Fruit fly (Drosophila melanogaster): ENCODE data around the gene Tango14.

The Tango14 gene

DNA sequence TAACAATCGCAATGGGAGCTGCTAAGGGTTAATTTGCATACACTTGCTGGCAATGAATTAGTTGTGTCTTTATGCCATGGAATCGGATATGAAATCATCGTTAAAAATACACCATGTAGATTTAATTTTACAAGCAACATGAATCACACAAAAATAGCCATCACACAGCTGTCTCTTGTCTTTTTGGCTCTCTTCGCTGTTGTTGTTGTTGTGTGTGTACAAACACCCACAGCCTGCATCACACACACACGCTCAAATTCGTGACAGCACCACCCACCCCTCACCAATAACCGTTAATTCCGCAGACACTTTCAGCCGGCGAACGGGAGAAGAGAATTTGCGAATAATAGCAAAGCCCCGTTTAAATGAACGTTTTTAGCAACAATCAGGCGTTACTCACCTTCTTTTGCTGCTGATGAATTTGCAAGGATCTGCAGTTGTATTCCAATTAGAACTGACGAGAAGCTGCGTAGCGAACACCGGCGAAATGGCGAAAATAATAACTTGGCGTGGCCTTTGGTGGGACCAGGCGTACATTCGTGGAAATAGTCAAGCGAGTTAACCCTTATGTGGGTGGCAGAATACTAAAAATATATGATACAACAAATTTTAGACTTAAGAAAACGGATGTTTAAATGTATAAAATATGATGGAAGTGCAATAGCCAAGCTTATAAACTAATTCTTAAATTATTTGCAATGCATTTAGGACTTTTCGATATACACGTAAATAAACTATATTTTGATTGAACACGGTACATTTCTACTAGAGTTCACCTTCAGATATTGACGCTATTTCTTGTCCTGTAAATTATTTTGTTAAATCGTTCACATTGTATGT lies 562 bp upstream of the Tango14 start, which contains the start of gene capt (continued):
- TF ChIP-seq CG10209 (GFP tag; optimal IDR thresholded peaks at IDR 0.05) (peak; percentile 7), Deaf1 (tag; optimal IDR thresholded peaks at IDR 0.05) (no peak), CG10959 (GFP tag; IDR thresholded peaks at IDR 0.05) (peak; percentile 89), bbx (GFP tag; IDR thresholded peaks at IDR 0.05; ENCODE audit: partially characterized antibody) (peak; percentile 25; the same call in 1 of the 2 replicates), wek (GFP tag; optimal IDR thresholded peaks at IDR 0.05) (no peak), dm (GFP tag; optimal IDR thresholded peaks at IDR 0.05) (peak; percentile 16), unpg (GFP tag; optimal IDR thresholded peaks at IDR 0.05) (peak; percentile 2), nmo (GFP tag; optimal IDR thresholded peaks at IDR 0.05) (peak; percentile 40), Abd-B (GFP tag; optimal IDR thresholded peaks at IDR 0.05) (peak; percentile 46), CG8924 (tag; optimal IDR thresholded peaks at IDR 0.05) (peak; percentile 35), trh (GFP tag; optimal IDR thresholded peaks at IDR 0.05) (no peak), prd (optimal IDR thresholded peaks at IDR 0.05) (no peak), prd (GFP tag; IDR thresholded peaks at IDR 0.05) (peak; percentile 56; the same call in 2 of the 3 replicates), pzg (GFP tag; optimal IDR thresholded peaks at IDR 0.05) (peak; percentile 39), z (GFP tag; IDR thresholded peaks at IDR 0.05) (0 out of 3 replicates have a peak, but pooled peaks have one; percentile 3), Sin3A (optimal IDR thresholded peaks at IDR 0.05) (peak; percentile 54), dysf (GFP tag; IDR thresholded peaks at IDR 0.05) (peak; percentile 61; the same call in 1 of the 3 replicates), CG4617 (GFP tag; optimal IDR thresholded peaks at IDR 0.05; ENCODE audit: borderline replicate concordance) (no peak), her (GFP tag; optimal IDR thresholded peaks at IDR 0.05) (peak; percentile 2), chif (GFP tag; optimal IDR thresholded peaks at IDR 0.05) (peak in 1 of 2 experiments; percentile 38), bab2 (GFP tag; optimal IDR thresholded peaks at IDR 0.05) (peak; percentile 40), CG14710 (tag; optimal IDR thresholded peaks at IDR 0.05) (peak; percentile 38), ac (GFP tag; optimal IDR thresholded peaks at IDR 0.05) (peak; percentile 30), Fer1 (GFP tag; optimal IDR thresholded peaks at IDR 0.05) (peak; percentile 10), CG9437 (GFP tag; optimal IDR thresholded peaks at IDR 0.05) (peak; percentile 44), tll (GFP tag; optimal IDR thresholded peaks at IDR 0.05) (no peak), scrt (GFP tag; optimal IDR thresholded peaks at IDR 0.05) (peak; percentile 36), CG18764 (GFP tag; optimal IDR thresholded peaks at IDR 0.05) (no peak), CG4424 (GFP tag; optimal IDR thresholded peaks at IDR 0.05) (peak; percentile 21), CG7786 (GFP tag; optimal IDR thresholded peaks at IDR 0.05) (peak; percentile 26), CG8290 (GFP tag; optimal IDR thresholded peaks at IDR 0.05) (no peak), CG8290 (tag; optimal IDR thresholded peaks at IDR 0.05) (no peak), CG12155 (GFP tag; optimal IDR thresholded peaks at IDR 0.05) (peak; percentile 72), CG3065 (GFP tag; optimal IDR thresholded peaks at IDR 0.05) (no peak), unc-4 (GFP tag; IDR thresholded peaks at IDR 0.05; ENCODE audit: partially characterized antibody) (no peak), CG6689 (GFP tag; IDR thresholded peaks at IDR 0.05) (peak; percentile 68), Vsx1 (GFP tag; optimal IDR thresholded peaks at IDR 0.05) (no peak), CG7963 (GFP tag; IDR thresholded peaks at IDR 0.05; ENCODE audit: partially characterized antibody) (no peak), vvl (GFP tag; IDR thresholded peaks at IDR 0.05) (peak; percentile 27; the same call in 1 of the 2 replicates), cg (GFP tag; optimal IDR thresholded peaks at IDR 0.05) (peak; percentile 91), grn (GFP tag; optimal IDR thresholded peaks at IDR 0.05) (peak; percentile 11), Dip3 (GFP tag; optimal IDR thresholded peaks at IDR 0.05) (peak; percentile 16), HLH3B (GFP tag; IDR thresholded peaks at IDR 0.05) (peak; percentile 23; the same call in 1 of the 2 replicates), CG8388 (GFP tag; optimal IDR thresholded peaks at IDR 0.05) (peak; percentile 10), ATbp (GFP tag; optimal IDR thresholded peaks at IDR 0.05) (no peak), CG3281 (GFP tag; optimal IDR thresholded peaks at IDR 0.05) (no peak), CG14441 (GFP tag; IDR thresholded peaks at IDR 0.05) (peak; percentile 54), Lhr (GFP tag; optimal IDR thresholded peaks at IDR 0.05) (peak; percentile 12), CG10366 (GFP tag; IDR thresholded peaks at IDR 0.05) (peak; percentile 14; the same call in 1 of the 2 replicates)
